Fruit fly (Drosophila melanogaster) whole organism, embryonic: ENCODE measurements around the gene Acp26Ab.

Experiments used
- CG17568 ChIP-seq: fragments of 200-800 bp; sonication (Bioruptor generic); optimal IDR thresholded peaks from 2 replicates; lab custom pipeline; 2018; ENCODE audit warnings: missing biosample characterization, mild to moderate bottlenecking, missing genetic modification characterization, moderate library complexity
- CG18011 ChIP-seq: fragments of 200-800 bp; sonication (Bioruptor generic); optimal IDR thresholded peaks from 2 replicates; lab custom pipeline; 2017; ENCODE audit warnings: missing biosample characterization, missing genetic modification characterization, mild to moderate bottlenecking, moderate library complexity, missing genotype
- CTCF ChIP-seq: fragments of 200-800 bp; sonication (Bioruptor generic); optimal IDR thresholded peaks from 2 replicates; lab custom pipeline; 2017; ENCODE audit warnings: missing biosample characterization, mild to moderate bottlenecking, missing genetic modification characterization, moderate library complexity
- Ravus ChIP-seq: fragments of 200-800 bp; sonication (Bioruptor generic); IDR thresholded peaks from 2 replicates; pipeline ENCODE4 v1.3.6; 2022; ENCODE audit warnings: missing biosample characterization, missing genetic modification characterization
- fu2 ChIP-seq: fragments of 200-800 bp; sonication (Bioruptor generic); optimal IDR thresholded peaks from 2 replicates; lab custom pipeline; 2016; ENCODE audit warnings: missing biosample characterization, missing genetic modification characterization
- tin ChIP-seq: fragments of 200-800 bp; sonication (Bioruptor generic); optimal IDR thresholded peaks from 3 replicates; lab custom pipeline; 2016; ENCODE audit warnings: missing biosample characterization, missing genetic modification characterization

dm6 chr2L:5866791-5867190 is 25.9 kb downstream of the Acp26Ab start:
- TF ChIP-seq fu2 (GFP tag; lab: Kevin White, UChicago), result no peak
- TF ChIP-seq CTCF (GFP tag; lab: Kevin White, UChicago), result no peak
- no peak for TF ChIP-seq CG17568 (GFP tag; lab: Kevin White, UChicago)
- TF ChIP-seq tin (GFP tag; lab: Kevin White, UChicago), result no peak
- no peak for TF ChIP-seq Ravus (GFP tag; lab: Robert Waterston, UW)
- no peak for TF ChIP-seq CG18011 (GFP tag; lab: Kevin White, UChicago)
